Worm (Caenorhabditis elegans) whole organism, L3 larva: ENCODE measurements around the gene unc-85.

Experiments used
- ZK546.5 ChIP-seq: sonication (generic microtip); optimal IDR thresholded peaks from 2 replicates; lab custom pipeline; 2017; ENCODE audit warnings: missing biosample characterization, missing genetic modification characterization
- aly-2 ChIP-seq: fragments of 150-350 bp; optimal IDR thresholded peaks from 2 replicates; lab custom pipeline; 2014; ENCODE audit warnings: missing biosample characterization, missing genetic modification characterization
- ceh-16 ChIP-seq: sonication (generic microtip); optimal IDR thresholded peaks from 2 replicates; lab custom pipeline; 2017; ENCODE audit warnings: missing biosample characterization, missing genetic modification characterization
- ceh-28 ChIP-seq: fragments of 150-350 bp; optimal IDR thresholded peaks from 2 replicates; lab custom pipeline; 2014; ENCODE audit warnings: missing biosample characterization, missing genetic modification reagents, missing genetic modification characterization
- ceh-82 ChIP-seq: fragments of 150-350 bp; optimal IDR thresholded peaks from 2 replicates; lab custom pipeline; 2014; ENCODE audit warnings: missing biosample characterization, missing genetic modification characterization
- daf-12 ChIP-seq: fragments of 150-350 bp; optimal IDR thresholded peaks from 2 replicates; lab custom pipeline; 2014; ENCODE audit warnings: missing biosample characterization, missing genetic modification reagents, missing genetic modification characterization
- egl-27 ChIP-seq: sonication (generic microtip); optimal IDR thresholded peaks from 4 replicates; lab custom pipeline; 2017; ENCODE audit warnings: missing biosample characterization, missing genetic modification reagents, missing genetic modification characterization
- egl-5 ChIP-seq: fragments of 150-350 bp; optimal IDR thresholded peaks from 2 replicates; lab custom pipeline; 2017; ENCODE audit warnings: missing biosample characterization, missing genetic modification reagents, missing genetic modification characterization, inconsistent platforms
- elt-1 ChIP-seq: fragments of 150-350 bp; optimal IDR thresholded peaks from 2 replicates; lab custom pipeline; 2014; ENCODE audit warnings: missing biosample characterization, missing genetic modification characterization
- elt-2 ChIP-seq: sonication (generic microtip); optimal IDR thresholded peaks from 2 replicates; lab custom pipeline; 2016; ENCODE audit warnings: missing genetic modification reagents, mild to moderate bottlenecking, missing genetic modification characterization, missing compliant biosample characterization
- elt-3 ChIP-seq, 3 experiments: fragments of 150-350 bp in 1 of 3; sonication (generic microtip) in 2 of 3; optimal IDR thresholded peaks; 2 replicates in 2 of 3; 4 replicates in 1 of 3; lab custom pipeline; 2014 to 2017; ENCODE audit warnings: missing biosample characterization in 3 of 3, missing genetic modification characterization in 3 of 3
- eor-1 ChIP-seq, 2 experiments: fragments of 150-350 bp; optimal IDR thresholded peaks; 2 replicates each; lab custom pipeline; 2014 to 2018; ENCODE audit warnings: missing biosample characterization in 2 of 2, missing genetic modification characterization in 2 of 2
- fkh-10 ChIP-seq: sonication (generic microtip); optimal IDR thresholded peaks from 2 replicates; lab custom pipeline; 2017; ENCODE audit warnings: missing biosample characterization, missing genetic modification reagents, missing genetic modification characterization
- fkh-2 ChIP-seq: fragments of 150-350 bp; optimal IDR thresholded peaks from 2 replicates; lab custom pipeline; 2014; ENCODE audit warnings: missing biosample characterization, missing genetic modification reagents, missing genetic modification characterization
- fos-1 ChIP-seq: fragments of 150-350 bp; optimal IDR thresholded peaks from 2 replicates; lab custom pipeline; 2014; ENCODE audit warnings: missing biosample characterization, missing genetic modification characterization
- hmg-11 ChIP-seq: sonication (generic microtip); optimal IDR thresholded peaks from 2 replicates; lab custom pipeline; 2016; ENCODE audit warnings: missing genetic modification characterization, missing compliant biosample characterization
- jun-1 ChIP-seq: fragments of 150-350 bp; optimal IDR thresholded peaks from 2 replicates; lab custom pipeline; 2014; ENCODE audit warnings: missing biosample characterization, missing genetic modification reagents, missing genetic modification characterization
- lin-15B ChIP-seq: fragments of 150-350 bp; optimal IDR thresholded peaks from 2 replicates; lab custom pipeline; 2014; ENCODE audit warnings: missing biosample characterization, missing genetic modification characterization
- lin-39 ChIP-seq: fragments of 150-350 bp; optimal IDR thresholded peaks from 2 replicates; lab custom pipeline; 2018; ENCODE audit warnings: missing biosample characterization, missing genetic modification reagents, missing genetic modification characterization
- lsy-12 ChIP-seq: sonication (generic microtip); optimal IDR thresholded peaks from 2 replicates; lab custom pipeline; 2016; ENCODE audit warnings: mild to moderate bottlenecking, missing genetic modification characterization, missing compliant biosample characterization
- mdl-1 ChIP-seq: fragments of 150-350 bp; optimal IDR thresholded peaks from 2 replicates; lab custom pipeline; 2014; ENCODE audit warnings: missing biosample characterization, missing genetic modification characterization
- mml-1 ChIP-seq: fragments of 150-350 bp; sonication (generic microtip); optimal IDR thresholded peaks from 3 replicates; lab custom pipeline; 2014; ENCODE audit warnings: missing biosample characterization, missing genetic modification characterization
- nfya-1 ChIP-seq: sonication (generic microtip); optimal IDR thresholded peaks from 2 replicates; lab custom pipeline; 2017; ENCODE audit warnings: missing genetic modification characterization, mild to moderate bottlenecking, missing compliant biosample characterization, antibody characterized with exemption, moderate library complexity; ENCODE audit not compliant: insufficient read depth
- nhr-11 ChIP-seq: fragments of 150-350 bp; optimal IDR thresholded peaks from 2 replicates; lab custom pipeline; 2014; ENCODE audit warnings: missing biosample characterization, missing genetic modification characterization
- nhr-12 ChIP-seq: fragments of 150-350 bp; optimal IDR thresholded peaks from 2 replicates; lab custom pipeline; 2014; ENCODE audit warnings: missing biosample characterization, missing genetic modification characterization
- nhr-23 ChIP-seq: fragments of 150-350 bp; optimal IDR thresholded peaks from 2 replicates; lab custom pipeline; 2014; ENCODE audit warnings: missing biosample characterization, missing genetic modification reagents, missing genetic modification characterization
- nhr-237 ChIP-seq: fragments of 150-350 bp; optimal IDR thresholded peaks from 2 replicates; lab custom pipeline; 2014; ENCODE audit warnings: missing biosample characterization, missing genetic modification characterization
- nhr-43 ChIP-seq: sonication (generic microtip); optimal IDR thresholded peaks from 2 replicates; lab custom pipeline; 2016; ENCODE audit warnings: mild to moderate bottlenecking, missing genetic modification characterization, missing compliant biosample characterization; ENCODE audit not compliant: poor library complexity, severe bottlenecking
- nhr-67 ChIP-seq: fragments of 150-350 bp; optimal IDR thresholded peaks from 2 replicates; lab custom pipeline; 2014; ENCODE audit warnings: missing biosample characterization, missing genetic modification characterization
- nhr-76 ChIP-seq: fragments of 150-350 bp; sonication (generic microtip); optimal IDR thresholded peaks from 5 replicates; lab custom pipeline; 2014; ENCODE audit warnings: missing biosample characterization, missing genetic modification characterization
- nhr-77 ChIP-seq: fragments of 150-350 bp; optimal IDR thresholded peaks from 2 replicates; lab custom pipeline; 2014; ENCODE audit warnings: missing biosample characterization, missing genetic modification characterization
- pha-4 ChIP-seq: fragments of 150-350 bp; optimal IDR thresholded peaks from 2 replicates; lab custom pipeline; 2014; ENCODE audit warnings: missing biosample characterization, missing genetic modification reagents, missing genetic modification characterization
- pqm-1 ChIP-seq: fragments of 150-350 bp; optimal IDR thresholded peaks from 2 replicates; lab custom pipeline; 2017; ENCODE audit warnings: missing biosample characterization, missing genetic modification characterization, inconsistent platforms
- sea-2 ChIP-seq: fragments of 150-350 bp; sonication (generic microtip); optimal IDR thresholded peaks from 4 replicates; lab custom pipeline; 2014; ENCODE audit warnings: missing biosample characterization, missing genetic modification reagents, missing genetic modification characterization
- skn-1 ChIP-seq: fragments of 150-350 bp; optimal IDR thresholded peaks from 2 replicates; lab custom pipeline; 2014; ENCODE audit warnings: missing biosample characterization, missing genetic modification characterization
- snpc-4 ChIP-seq: fragments of 150-350 bp; optimal IDR thresholded peaks from 2 replicates; lab custom pipeline; 2014; ENCODE audit warnings: missing biosample characterization, missing genetic modification characterization
- tbx-2 ChIP-seq: sonication (generic microtip); optimal IDR thresholded peaks from 2 replicates; lab custom pipeline; 2016; ENCODE audit warnings: mild to moderate bottlenecking, missing genetic modification characterization, missing compliant biosample characterization
- unc-39 ChIP-seq: sonication (generic microtip); optimal IDR thresholded peaks from 4 replicates; lab custom pipeline; 2017; ENCODE audit warnings: missing biosample characterization, missing genetic modification characterization
- unc-62 ChIP-seq: fragments of 150-350 bp; sonication (generic microtip); optimal IDR thresholded peaks from 4 replicates; lab custom pipeline; 2014; ENCODE audit warnings: missing biosample characterization, missing genetic modification reagents, missing genetic modification characterization
- zag-1 ChIP-seq: fragments of 150-350 bp; optimal IDR thresholded peaks from 2 replicates; lab custom pipeline; 2014; ENCODE audit warnings: missing biosample characterization, missing genetic modification characterization
- ztf-11 ChIP-seq: fragments of 150-350 bp; optimal IDR thresholded peaks from 2 replicates; lab custom pipeline; 2014; ENCODE audit warnings: missing biosample characterization, missing genetic modification characterization
- ztf-4 ChIP-seq: fragments of 150-350 bp; optimal IDR thresholded peaks from 2 replicates; lab custom pipeline; 2014; ENCODE audit warnings: missing biosample characterization, missing genetic modification characterization

The unc-85 gene

DNA sequence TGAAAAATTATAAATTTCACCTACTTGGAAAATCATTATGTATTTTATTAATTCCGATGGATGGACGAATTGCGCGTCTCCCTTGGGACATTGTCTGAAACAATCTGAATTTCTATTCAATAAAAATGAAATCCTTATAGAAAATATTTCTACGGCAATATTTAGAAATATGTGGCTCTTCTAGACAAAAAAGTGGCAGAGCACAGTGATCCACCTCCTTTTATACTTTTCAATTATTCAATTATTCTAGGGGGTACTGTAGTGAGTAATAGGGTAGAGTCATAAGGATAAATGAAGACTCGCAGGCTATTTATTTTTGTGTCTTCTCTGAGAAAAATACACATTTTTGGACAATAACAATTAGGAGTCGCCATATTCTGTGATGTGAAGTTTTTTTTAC is 38.7 kb upstream of the unc-85 start, which contains the start of gene T05A7.12:
T05A7.12 (minus strand) TSS at position 101 of the 400 bp plus-strand sequence.
- TF ChIP-seq jun-1 (tag; lab: Kevin White, UChicago) (no peak), nhr-77 (tag; lab: Kevin White, UChicago) (no peak), fkh-2 (tag; lab: Kevin White, UChicago) (no peak)
- TF ChIP-seq, all 47 proteins: peak for 0

DNA sequence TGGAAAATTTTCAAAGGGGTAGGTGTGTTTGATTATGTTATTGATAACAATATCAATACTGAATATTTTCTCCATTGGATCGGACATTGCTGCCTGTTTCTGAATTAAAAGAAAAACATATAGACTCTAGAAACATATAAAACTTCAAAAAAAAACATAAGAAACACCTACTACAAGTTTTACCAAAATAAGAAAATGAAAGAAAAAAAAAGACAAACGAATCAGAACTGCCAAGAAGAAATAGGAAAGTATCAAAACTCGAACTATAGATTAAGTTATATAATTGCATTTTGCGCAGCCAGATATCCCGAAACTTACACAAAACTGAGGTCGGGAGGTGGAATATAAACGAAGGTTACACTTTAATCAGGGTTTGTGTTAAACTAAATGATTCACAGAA is 36.5 kb upstream of the unc-85 start, which contains the start of gene T05A7.11:
T05A7.11 (minus strand) TSS at position 101 of the 400 bp plus-strand sequence.
- TF ChIP-seq nhr-76 (tag; lab: Kevin White, UChicago) = no peak

DNA sequence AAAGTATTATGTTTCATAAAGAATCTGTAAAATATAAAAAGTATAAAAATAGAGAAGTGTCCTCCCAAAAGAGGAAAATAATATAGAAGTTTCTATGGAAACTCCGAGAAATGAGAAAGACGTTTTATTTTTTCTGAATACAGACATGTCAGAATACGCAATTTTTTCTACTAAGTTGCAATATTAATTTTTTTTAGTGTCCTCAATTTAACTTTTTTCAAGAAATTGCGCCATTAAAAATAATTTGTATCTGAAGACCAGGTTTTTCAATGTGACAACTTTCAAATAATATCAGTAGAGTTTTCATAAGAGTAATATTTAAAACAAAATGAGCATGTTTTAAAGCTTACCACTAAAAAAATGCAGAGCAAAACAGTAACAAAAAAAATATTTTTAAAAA is 34.3 kb upstream of the unc-85 start, which contains the start of gene fut-5:
fut-5 (minus strand) TSS at position 101 of the 400 bp plus-strand sequence.
- TF ChIP-seq fkh-2 (tag; lab: Kevin White, UChicago) (no peak), ZK546.5 (tag; lab: Kevin White, UChicago) (no peak), lsy-12 (tag; lab: Kevin White, UChicago) (no peak), lin-15B (no peak), nhr-76 (tag; lab: Kevin White, UChicago) (no peak), nhr-237 (tag; lab: Kevin White, UChicago) (no peak), nhr-12 (tag; lab: Kevin White, UChicago) (no peak), eor-1 (tag; optimal IDR thresholded peaks at IDR 0.05; lab: Kevin White, UChicago) (no peak), ztf-4 (tag; lab: Kevin White, UChicago) (no peak), daf-12 (tag; lab: Kevin White, UChicago) (no peak)

DNA sequence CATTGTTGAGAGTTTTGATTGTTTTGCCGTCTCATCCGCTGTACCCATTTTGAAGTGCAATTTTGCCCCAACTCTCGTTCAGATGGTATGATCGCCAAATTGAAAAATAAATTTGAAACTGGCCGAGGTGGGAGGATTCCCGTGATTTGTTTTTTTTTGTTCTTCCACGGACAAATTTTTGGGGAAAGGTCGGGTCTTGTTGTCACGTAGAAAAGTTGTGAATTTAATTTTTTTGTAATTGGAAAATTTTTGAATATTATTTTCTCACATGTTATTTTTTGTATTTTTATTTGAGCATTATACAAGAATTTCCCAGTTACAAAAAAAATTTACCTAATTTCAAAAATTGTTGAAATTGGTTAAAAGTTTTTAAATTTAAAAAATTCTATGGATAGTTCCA is 30.2 kb upstream of the unc-85 start, which contains the start of gene T05A7.6:
T05A7.6 (minus strand) TSS at position 101 of the 400 bp plus-strand sequence.
- TF ChIP-seq fos-1 (tag; lab: Kevin White, UChicago) (no peak), nhr-11 (no peak), zag-1 (no peak), nhr-12 (tag; lab: Kevin White, UChicago) (no peak), skn-1 (tag; lab: Kevin White, UChicago) (no peak), jun-1 (tag; lab: Kevin White, UChicago) (no peak), pha-4 (tag; lab: Kevin White, UChicago) (no peak), nhr-237 (tag; lab: Kevin White, UChicago) (no peak), ceh-82 (no peak), elt-3 (tag; optimal IDR thresholded peaks at IDR 0.05; lab: Kevin White, UChicago) (no peak), lin-15B (no peak)

DNA sequence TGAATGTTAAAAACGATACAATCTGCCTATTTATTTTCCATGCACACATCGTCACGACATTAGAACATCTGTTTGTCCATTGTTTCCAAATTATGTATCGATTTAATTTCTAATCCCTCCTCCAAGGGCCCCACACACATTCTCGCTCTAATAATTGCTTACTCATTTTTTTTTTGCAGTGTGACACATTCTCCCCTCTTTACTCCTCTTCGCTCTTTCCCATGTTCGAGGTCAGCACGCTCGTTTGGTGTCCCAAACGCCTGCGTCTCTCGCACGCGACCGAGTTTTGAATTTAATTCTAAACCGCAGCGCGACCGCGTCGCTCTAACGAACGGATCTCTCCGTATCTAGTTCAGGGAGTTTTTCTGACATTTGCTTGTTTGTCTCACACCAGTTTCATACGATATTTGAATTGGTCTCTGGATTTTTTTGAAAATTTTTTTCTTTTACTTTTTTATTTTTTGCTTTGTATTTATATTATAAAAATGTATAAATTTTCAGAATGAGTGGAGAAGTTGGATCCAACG is 29.2 kb upstream of the unc-85 start, which contains the start of the genes clec-140 and hmg-11:
clec-140 (plus strand) TSS at position 477 of the 527 bp plus-strand sequence.
hmg-11 (plus strand) TSS at position 502 of the 527 bp plus-strand sequence.
- TF ChIP-seq lin-39 (peak; percentile 90), fos-1 (tag; lab: Kevin White, UChicago) (peak; percentile 9), ceh-82 (no peak), pha-4 (tag; lab: Kevin White, UChicago) (no peak), snpc-4 (tag; lab: Kevin White, UChicago) (peak; percentile 43), elt-1 (tag; lab: Kevin White, UChicago) (no peak), unc-39 (tag; lab: Kevin White, UChicago) (no peak), nhr-23 (tag; lab: Kevin White, UChicago) (peak; percentile 41), nhr-67 (tag; lab: Kevin White, UChicago) (no peak), hmg-11 (tag; lab: Kevin White, UChicago) (no peak), mdl-1 (tag; lab: Kevin White, UChicago) (no peak), egl-5 (tag; lab: Kevin White, UChicago) (peak; percentile 24), mml-1 (no peak), unc-62 (GFP tag; lab: Kevin White, UChicago) (no peak), aly-2 (tag; lab: Kevin White, UChicago) (no peak), tbx-2 (no peak), daf-12 (tag; lab: Kevin White, UChicago) (no peak), eor-1 (tag; optimal IDR thresholded peaks at IDR 0.05; lab: Kevin White, UChicago) (no peak), ceh-28 (tag; lab: Kevin White, UChicago) (no peak), pqm-1 (peak; percentile 33), ztf-11 (tag; lab: Kevin White, UChicago) (no peak), nhr-12 (tag; lab: Kevin White, UChicago) (no peak), fkh-10 (GFP tag; lab: Kevin White, UChicago) (no peak), ceh-16 (tag; lab: Kevin White, UChicago) (no peak), ztf-4 (tag; lab: Kevin White, UChicago) (no peak), lin-15B (peak; percentile 71), elt-2 (tag; lab: Kevin White, UChicago) (peak; percentile 46), nfya-1 (tag; lab: Kevin White, UChicago) (peak; percentile 72), zag-1 (no peak), sea-2 (GFP tag; lab: Kevin White, UChicago) (no peak), skn-1 (tag; lab: Kevin White, UChicago) (no peak), nhr-43 (tag; lab: Kevin White, UChicago) (no peak), egl-27 (no peak), jun-1 (tag; lab: Kevin White, UChicago) (peak; percentile 45), fkh-2 (tag; lab: Kevin White, UChicago) (no peak), nhr-11 (no peak)
